Worm (Caenorhabditis elegans) whole organism, L4/young adult: ENCODE results near the gene F53A9.9.

Experiments used
- W03F9.2 ChIP-seq: fragments of 150-350 bp; optimal IDR thresholded peaks from 2 replicates; lab custom pipeline; 2014; ENCODE audit warnings: missing biosample characterization, missing genetic modification characterization
- dao-5 ChIP-seq: sonication (generic microtip); optimal IDR thresholded peaks from 2 replicates; lab custom pipeline; 2016; ENCODE audit warnings: missing genotype, missing genetic modification characterization, moderate library complexity, missing compliant biosample characterization
- him-1 ChIP-seq: sonication (generic microtip); optimal IDR thresholded peaks from 2 replicates; lab custom pipeline; 2016; ENCODE audit warnings: missing genotype, missing genetic modification reagents, missing genetic modification characterization, missing compliant biosample characterization

The F53A9.9 gene

DNA sequence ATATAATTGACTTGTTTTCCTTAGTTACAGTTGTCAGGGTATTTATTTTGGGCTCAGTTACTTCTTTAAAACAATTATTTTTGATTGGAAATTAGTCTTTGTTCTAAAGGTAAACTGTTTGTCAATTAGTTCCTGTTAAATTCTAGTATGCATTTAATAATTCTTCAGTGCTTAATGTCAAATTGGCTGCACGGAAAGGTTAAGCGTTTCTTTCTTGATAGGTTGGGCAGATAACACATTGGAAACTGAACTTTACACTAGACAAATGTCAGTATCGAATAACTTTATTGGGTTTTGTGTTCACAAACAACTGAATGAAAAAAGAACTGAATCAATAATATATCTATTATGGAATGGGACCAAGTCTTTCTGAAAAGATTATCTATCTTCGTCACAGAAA is 5.7 kb downstream of the F53A9.9 start:
- no peak for TF ChIP-seq W03F9.2
- TF ChIP-seq dao-5 (tag; lab: Kevin White, UChicago): no peak
- TF ChIP-seq him-1 (tag; lab: Kevin White, UChicago): no peak

DNA sequence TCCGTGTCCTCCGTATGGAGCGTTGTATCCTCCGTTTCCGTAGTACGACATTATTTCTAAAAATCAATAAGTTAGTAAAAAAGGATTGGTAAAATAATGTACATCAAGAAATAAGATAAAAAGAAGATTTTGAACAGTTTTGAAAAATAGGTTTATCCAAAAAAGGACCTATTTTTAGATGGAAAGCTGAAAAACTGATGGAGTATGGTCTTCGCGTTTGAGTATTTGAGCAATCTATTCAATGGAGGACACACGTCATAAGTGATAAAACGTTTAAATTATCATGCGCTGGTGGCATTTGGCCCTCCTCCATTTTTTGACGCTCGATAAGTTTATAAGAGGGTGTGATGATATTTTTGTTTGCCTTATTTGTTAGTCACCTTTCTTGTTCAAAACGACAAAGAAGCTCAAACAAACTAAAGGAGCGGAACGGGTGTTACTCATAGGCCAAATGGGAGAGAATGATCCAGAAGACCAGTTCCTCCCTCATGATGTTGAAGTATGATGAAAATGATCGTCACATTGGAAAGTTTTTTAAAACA is 6.7 kb downstream of the F53A9.9 start, which contains the start of gene F53A9.6:
TSS of gene F53A9.6 (minus strand) at position 51 of the 542 bp plus-strand sequence.
- TF ChIP-seq dao-5 (tag; lab: Kevin White, UChicago) (no peak), him-1 (tag; lab: Kevin White, UChicago) (no peak), W03F9.2 (no peak)

DNA sequence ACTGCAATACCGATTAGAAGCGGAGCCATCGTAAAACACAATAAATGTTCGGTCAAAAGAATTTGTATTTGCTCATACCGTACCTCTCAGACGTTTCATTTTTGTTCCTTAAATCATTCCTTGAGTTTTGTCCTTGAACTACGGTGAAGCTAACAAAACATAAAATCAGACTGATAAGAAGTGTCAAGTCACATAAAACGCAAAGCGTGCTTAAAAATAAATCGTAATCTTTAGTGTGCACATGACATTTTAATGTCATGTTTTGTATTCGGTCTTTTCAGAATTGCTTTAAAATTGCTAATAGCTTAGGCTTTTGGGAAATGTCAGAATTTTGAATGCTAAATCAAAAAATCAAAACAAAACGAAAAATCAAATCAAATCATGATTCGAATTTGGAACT is 7.9 kb downstream of the F53A9.9 start:
- no peak for TF ChIP-seq W03F9.2
- no peak for TF ChIP-seq him-1 (tag; lab: Kevin White, UChicago)
- TF ChIP-seq dao-5 (tag; lab: Kevin White, UChicago): no peak

DNA sequence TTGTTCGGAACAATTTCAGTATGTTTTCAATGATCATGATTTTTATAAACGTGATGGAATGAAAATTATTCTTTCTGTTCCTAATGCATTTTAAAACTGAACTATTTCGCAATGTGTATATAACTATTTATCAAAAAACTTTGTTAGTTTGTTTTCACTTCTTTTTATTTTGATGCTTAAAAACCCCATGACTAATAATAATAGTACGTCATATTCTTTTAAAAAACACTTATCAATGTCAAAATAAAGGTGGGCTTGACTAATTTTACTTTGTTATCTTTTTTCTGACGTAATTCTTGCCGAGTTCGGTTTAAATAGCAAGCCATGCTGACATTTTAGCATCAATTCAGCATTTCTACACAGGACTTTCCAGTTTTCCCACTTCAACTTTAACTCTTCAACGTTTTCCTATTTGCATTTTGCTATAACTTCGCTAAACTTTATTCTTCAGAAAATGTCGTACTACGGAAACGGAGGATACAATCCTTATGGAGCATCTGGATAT is 9.4 kb downstream of the F53A9.9 start, which contains the start of gene F53A9.1:
TSS of gene F53A9.1 (plus strand) at position 455 of the 505 bp plus-strand sequence.
- no peak for TF ChIP-seq dao-5 (tag; lab: Kevin White, UChicago)
- no peak for TF ChIP-seq him-1 (tag; lab: Kevin White, UChicago)
- TF ChIP-seq W03F9.2: no peak

DNA sequence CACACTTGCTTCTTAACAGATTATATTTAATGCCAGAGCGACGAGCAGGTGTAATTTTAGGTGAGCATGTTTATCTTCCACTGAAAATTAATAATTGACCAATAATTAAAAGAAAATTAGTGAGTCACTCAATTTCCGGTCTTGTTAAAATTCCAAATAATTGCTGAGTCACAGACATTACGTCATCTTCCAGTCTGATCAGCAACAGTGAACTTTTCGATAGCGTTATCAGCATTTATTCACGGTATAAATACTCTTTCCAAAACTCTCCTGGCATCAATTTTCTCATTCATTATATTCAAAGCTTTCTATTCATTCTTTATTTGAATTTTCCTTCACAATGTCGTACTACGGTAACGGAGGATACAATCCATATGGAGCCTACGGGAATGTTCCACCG is 11.1 kb downstream of the F53A9.9 start, which contains the start of gene kreg-1:
TSS of gene kreg-1 (plus strand) at position 341 of the 400 bp plus-strand sequence.
- TF ChIP-seq W03F9.2: no peak
- TF ChIP-seq dao-5 (tag; lab: Kevin White, UChicago): no peak
- TF ChIP-seq him-1 (tag; lab: Kevin White, UChicago): no peak

DNA sequence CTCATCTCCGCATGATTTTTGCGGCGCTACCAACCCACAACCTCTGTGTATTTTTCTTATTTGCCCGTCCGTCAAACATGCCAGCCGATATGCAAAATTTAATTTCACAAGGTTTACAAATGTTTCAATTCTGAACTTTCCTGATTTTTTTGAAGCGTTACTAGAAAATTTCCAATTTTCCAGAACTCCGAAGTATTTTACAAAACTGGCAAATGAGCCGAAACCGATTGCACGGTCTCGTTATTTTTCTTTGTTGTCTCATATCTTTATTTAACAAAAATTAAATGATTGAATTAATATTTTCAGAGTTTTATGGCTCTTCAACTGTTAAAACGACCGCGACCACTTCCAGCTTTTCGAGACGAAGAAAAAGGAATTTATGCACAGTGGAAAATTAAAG is 12.5 kb downstream of the F53A9.9 start, which contains the start of gene F53A9.3:
TSS of gene F53A9.3 (plus strand) at position 301 of the 400 bp plus-strand sequence.
- TF ChIP-seq dao-5 (tag; lab: Kevin White, UChicago) (no peak), him-1 (tag; lab: Kevin White, UChicago) (no peak), W03F9.2 (no peak)

DNA sequence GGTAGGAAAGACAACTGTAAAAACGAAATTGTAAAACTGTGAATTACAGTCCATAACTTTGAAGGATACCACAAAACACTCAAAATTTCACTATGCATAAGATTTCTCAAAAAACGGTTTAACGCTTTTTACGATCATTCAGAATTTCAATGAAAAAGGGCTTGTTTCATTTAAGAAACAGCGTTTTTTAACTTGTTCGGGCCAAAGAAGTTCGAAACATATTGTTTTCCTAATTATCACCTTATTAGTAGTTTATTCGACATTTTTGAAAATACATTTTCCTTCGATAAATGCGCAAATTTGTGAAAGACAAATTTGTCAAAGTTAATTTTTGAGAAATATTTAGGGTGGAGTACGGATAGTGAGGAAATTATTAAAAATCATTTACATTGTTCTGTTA is 15.7 kb downstream of the F53A9.9 start:
- TF ChIP-seq W03F9.2 (no peak), dao-5 (tag; lab: Kevin White, UChicago) (no peak), him-1 (tag; lab: Kevin White, UChicago) (no peak)

DNA sequence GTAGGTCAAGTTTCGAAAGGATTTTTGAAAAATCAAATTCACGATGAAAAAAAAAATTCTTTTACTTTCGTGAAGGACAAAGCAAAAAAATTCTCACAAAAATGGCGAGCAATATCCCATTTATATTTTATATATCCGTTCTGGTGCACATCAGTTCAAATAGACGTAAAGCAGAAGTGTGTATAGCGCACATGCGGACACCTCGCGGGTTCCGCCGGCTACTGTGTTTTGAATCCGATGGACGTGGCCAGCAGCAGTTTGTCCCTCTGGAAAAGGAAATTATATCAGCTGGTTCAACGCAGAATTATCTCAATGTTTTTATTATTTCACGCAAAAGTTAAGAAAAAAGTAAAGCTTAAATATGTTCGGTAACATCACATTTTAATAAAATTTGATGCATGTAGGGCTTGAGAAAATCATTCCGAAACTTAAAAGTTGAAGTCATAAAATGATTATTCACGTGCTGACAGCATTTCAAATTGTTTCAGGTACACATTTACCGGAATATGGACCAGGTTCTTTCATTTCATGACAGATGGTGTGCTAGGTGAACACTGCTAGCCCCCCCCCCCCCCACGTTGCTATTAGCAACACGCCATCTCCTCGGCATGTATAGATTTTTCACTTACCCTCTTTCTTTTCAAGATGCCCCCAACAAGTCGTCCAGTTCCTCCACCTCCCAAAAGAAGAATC is 16.7 kb downstream of the F53A9.9 start, which contains the start of gene jbts-14:
TSS of gene jbts-14 (plus strand) at position 643 of the 693 bp plus-strand sequence.
- TF ChIP-seq him-1 (tag; lab: Kevin White, UChicago): no peak
- TF ChIP-seq dao-5 (tag; lab: Kevin White, UChicago): no peak
- TF ChIP-seq W03F9.2: no peak

DNA sequence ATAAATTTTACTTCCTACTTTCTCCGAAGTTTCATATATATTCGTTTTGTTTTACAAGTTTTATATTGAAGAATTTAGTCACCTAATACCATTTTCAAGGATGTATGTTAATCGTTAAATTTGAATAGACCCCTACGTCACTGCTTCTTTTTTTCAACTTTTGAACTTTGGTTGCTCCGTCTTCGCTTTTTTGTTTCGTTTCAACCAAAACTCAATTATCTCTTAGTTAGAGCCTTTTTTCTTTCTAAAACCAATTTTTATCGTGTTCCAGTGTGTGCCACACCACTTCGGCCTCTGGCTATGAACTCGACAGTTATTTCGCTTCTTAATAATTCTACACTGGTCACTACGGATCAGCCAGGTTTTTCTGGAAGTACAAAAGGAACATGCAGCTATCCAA is 23.0 kb downstream of the F53A9.9 start, which contains the start of gene frpr-8:
TSS of gene frpr-8 (plus strand) at position 301 of the 400 bp plus-strand sequence.
- TF ChIP-seq dao-5 (tag; lab: Kevin White, UChicago) (no peak), W03F9.2 (no peak), him-1 (tag; lab: Kevin White, UChicago) (no peak)

DNA sequence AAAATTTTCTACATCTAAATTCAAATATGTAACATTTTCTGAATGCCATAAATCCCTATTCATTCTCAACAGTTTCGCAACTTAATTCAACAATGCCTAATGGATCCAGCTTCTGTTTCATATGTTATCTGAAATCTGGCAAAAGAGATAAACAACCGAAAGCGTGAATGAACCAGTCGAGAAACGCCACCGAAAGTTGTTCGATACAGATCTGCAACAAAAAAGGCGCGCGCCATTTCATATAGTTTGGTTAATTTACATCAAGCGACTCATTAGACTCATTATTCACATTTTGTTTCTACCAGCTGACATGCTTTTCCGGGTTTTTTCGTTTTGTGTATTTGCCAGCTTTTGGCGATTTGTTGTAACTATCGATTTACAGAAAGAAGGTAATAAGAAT is 39.0 kb downstream of the F53A9.9 start, which contains the start of gene K09E2.1:
TSS of gene K09E2.1 (plus strand) at position 301 of the 400 bp plus-strand sequence.
- TF ChIP-seq dao-5 (tag; lab: Kevin White, UChicago) (no peak), him-1 (tag; lab: Kevin White, UChicago) (no peak), W03F9.2 (no peak)

DNA sequence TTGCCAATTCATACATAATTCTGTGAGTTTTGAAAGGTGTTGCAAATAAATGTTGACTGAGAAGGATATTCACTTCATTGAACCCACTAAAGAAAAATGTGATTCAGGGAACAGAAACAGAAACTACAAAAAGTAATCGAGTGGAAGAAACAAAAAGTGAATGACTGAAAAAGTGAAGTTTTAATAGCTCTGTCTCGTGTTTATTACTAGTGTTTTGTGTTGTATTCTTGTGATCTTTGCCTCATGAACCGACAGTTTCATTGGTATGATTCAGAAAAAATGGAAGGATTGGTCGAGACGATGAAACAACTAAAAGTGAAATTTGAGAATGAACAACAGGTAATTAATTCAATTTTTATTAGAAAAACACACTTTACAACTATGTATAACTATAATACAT is 42.7 kb downstream of the F53A9.9 start:
- TF ChIP-seq dao-5 (tag; lab: Kevin White, UChicago) (no peak), him-1 (tag; lab: Kevin White, UChicago) (no peak), W03F9.2 (no peak)

DNA sequence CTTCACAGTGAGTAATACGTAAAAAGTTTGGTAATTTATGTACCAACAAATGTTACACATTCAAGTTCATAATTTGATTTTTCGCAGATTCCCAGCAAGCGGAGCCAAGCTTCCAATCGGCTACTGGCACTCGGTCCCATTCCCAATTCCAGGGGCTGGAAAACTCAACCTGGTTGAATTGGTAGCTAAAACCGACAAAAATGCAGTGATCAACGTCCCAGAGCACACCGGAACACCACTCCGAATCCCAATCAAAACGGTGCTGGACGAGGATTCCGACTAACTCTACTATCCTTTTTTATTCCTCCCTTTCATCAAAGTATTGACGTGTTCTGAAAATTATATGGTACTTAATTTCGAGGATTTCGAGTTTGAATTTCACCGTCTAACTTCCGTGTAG is 43.2 kb downstream of the F53A9.9 start:
- TF ChIP-seq W03F9.2: no peak

DNA sequence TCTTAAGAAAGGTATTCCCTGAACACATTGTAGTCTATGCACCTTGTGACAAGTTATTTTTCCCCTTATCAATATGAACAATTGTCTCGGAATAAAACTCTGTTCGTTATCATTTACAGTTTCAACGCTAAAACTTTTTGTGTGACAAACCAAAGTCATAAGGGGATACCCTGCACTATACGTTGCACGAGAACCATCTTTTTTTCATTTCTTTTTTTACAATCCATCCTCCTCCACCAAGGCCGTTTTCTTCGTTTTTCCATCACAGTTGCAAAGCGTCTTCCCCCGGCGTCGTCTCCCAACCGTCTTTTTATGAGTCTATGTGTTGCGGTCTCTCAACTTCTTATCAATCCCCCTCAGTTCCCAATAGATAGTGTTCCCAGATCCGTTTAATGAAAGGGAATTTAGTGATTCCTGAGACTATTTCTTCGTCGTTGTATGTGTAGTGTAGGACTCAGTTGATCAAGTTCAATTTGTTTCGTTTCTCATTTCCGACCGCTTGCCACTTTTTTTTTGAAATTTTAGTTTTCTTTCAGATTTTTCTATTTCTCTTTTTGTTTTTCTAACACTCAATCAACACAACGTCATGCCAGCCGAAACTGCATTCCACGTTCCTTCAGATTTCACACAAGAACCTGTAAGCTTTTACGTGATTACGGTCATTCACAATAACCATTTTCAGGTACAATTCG is 44.3 kb downstream of the F53A9.9 start:
- TF ChIP-seq dao-5 (tag; lab: Kevin White, UChicago): no peak
- no peak for TF ChIP-seq him-1 (tag; lab: Kevin White, UChicago)
- no peak for TF ChIP-seq W03F9.2

DNA sequence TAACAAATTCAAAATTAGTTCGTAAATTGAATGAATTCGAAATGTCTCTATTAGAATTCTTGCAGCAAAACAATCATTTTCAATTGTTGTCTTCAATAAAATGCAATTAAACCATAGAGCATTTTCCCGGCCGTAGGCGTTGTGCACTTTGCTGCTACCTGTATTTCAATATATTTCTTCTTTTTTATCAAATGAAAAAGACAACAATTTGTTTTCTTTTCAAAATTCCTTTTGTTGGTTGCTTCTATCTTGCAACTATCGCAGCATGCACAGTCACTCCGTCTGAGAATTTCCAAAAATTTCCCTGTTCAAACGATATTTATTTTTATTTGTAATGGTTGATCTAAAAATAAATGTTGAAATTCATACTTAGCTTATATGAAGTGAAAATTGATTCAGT is 45.4 kb downstream of the F53A9.9 start:
- TF ChIP-seq him-1 (tag; lab: Kevin White, UChicago) (no peak), W03F9.2 (no peak), dao-5 (tag; lab: Kevin White, UChicago) (no peak)
